Worm (Caenorhabditis elegans) whole organism, young adult: Measurements from ENCODE around the gene K03B8.14.

ENCODE experiments used
- B0035.1 ChIP-seq: sonication (generic microtip); optimal IDR thresholded peaks from 2 replicates; lab custom pipeline; 2016; ENCODE audit warnings: missing genetic modification characterization, mild to moderate bottlenecking, missing compliant biosample characterization, missing genotype, missing genetic modification reagents
- B0336.3 ChIP-seq: fragments of 200-800 bp; sonication (Bioruptor generic); IDR thresholded peaks from 2 replicates; pipeline ENCODE4 v1.3.6; 2022; ENCODE audit warnings: missing genetic modification characterization, missing compliant biosample characterization
- Y56A3A.18 ChIP-seq: fragments of 200-800 bp; sonication (Bioruptor generic); IDR thresholded peaks from 2 replicates; pipeline ENCODE4 v1.3.6; 2022; ENCODE audit warnings: missing genetic modification reagents, missing genetic modification characterization, missing compliant biosample characterization
- bed-1 ChIP-seq: fragments of 200-800 bp; sonication (Bioruptor generic); IDR thresholded peaks from 2 replicates; pipeline ENCODE4 v1.3.6; 2022; ENCODE audit warnings: missing genetic modification reagents, missing genetic modification characterization, missing compliant biosample characterization
- let-526 ChIP-seq: fragments of 200-800 bp; sonication (Bioruptor generic); IDR thresholded peaks from 2 replicates; pipeline ENCODE4 v1.3.6; 2022; ENCODE audit warnings: missing genetic modification reagents, missing genetic modification characterization, missing compliant biosample characterization
- unc-62 ChIP-seq: fragments of 150-350 bp; optimal IDR thresholded peaks from 2 replicates; lab custom pipeline; 2014; ENCODE audit warnings: missing biosample characterization, missing genetic modification reagents, missing genetic modification characterization
- ztf-25 ChIP-seq: fragments of 200-800 bp; sonication (Bioruptor generic); IDR thresholded peaks from 2 replicates; pipeline ENCODE4 v1.3.6; 2022; ENCODE audit warnings: missing genetic modification reagents, missing genetic modification characterization, missing compliant biosample characterization

DNA sequence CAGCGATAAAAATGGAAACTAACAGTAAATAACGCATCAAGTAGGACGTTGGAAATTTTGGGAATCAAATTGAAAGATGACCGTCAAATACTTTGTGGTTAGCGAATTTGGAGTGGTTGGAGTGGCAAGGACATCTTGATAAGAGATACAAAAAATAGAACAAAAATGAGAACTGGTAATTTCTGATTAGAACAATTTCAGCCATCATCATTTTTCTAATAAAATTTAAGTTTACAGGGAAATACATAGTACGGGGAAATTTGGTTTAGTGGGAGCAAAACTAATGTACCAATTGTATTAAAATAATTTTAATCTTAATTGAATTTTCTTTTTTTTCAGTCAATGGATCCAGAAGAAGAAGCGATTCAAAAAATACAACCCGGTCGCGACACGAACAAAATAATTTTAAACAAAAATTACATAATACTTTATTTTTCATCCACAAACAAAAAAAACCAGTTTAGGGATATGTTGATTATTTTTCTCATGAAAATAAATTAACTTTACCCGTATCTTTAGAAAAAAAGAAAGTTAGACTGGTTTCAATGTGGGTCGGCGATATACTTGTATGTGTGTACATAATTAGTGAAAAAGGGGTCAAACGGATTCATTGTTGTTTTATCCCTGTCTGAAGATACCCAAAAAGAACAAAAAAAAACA, 20.7 kb downstream of the K03B8.14 start, which contains the start of the genes K03B8.8 and grl-3:
- TF ChIP-seq unc-62 (GFP tag; lab: Kevin White, UChicago) (no peak), let-526 (GFP tag; lab: Robert Waterston, UW) (no peak), B0336.3 (GFP tag; lab: Robert Waterston, UW) (no peak), Y56A3A.18 (GFP tag; lab: Robert Waterston, UW) (no peak), B0035.1 (tag; lab: Kevin White, UChicago) (no peak), bed-1 (no peak), ztf-25 (GFP tag; lab: Robert Waterston, UW) (no peak)
